Worm (Caenorhabditis elegans) whole organism, L2 larva: Measurements from ENCODE around the gene F02C12.2.

Experiments used
- dmd-4 ChIP-seq: sonication (generic microtip); optimal IDR thresholded peaks from 2 replicates; lab custom pipeline; 2017; ENCODE audit warnings: missing biosample characterization, missing genetic modification characterization
- lin-13 ChIP-seq: fragments of 150-350 bp; optimal IDR thresholded peaks from 2 replicates; lab custom pipeline; 2014; ENCODE audit warnings: missing biosample characterization, missing genetic modification reagents, missing genetic modification characterization
- lin-39 ChIP-seq: fragments of 150-350 bp; optimal IDR thresholded peaks from 2 replicates; lab custom pipeline; 2014; ENCODE audit warnings: missing biosample characterization, missing genetic modification reagents, missing genetic modification characterization
- nhr-12 ChIP-seq: fragments of 150-350 bp; optimal IDR thresholded peaks from 2 replicates; lab custom pipeline; 2014; ENCODE audit warnings: missing biosample characterization, missing genetic modification characterization

DNA sequence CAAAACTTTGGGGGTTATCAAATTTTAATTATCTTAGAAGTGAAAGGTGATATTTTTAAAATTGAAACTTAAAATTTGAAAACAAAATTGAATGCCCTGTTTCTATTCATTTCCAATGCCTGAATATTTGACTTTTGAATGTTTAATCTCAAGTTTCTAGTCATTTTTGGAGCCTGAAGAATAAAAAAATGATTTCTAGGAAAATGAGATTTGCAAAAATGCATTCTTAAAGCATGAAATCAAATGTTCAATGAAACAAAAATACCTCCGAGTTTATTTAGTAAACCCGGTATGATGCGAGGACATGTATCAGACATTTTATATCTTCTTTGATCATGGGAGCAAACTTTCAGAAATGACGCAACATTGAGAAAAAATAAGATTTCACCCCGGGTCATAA is 20.0 kb downstream of the F02C12.2 start:
- no peak for TF ChIP-seq lin-39 (tag; lab: Kevin White, UChicago)
- TF ChIP-seq nhr-12 (tag; lab: Kevin White, UChicago): no peak
- no peak for TF ChIP-seq dmd-4 (tag; lab: Kevin White, UChicago)
- TF ChIP-seq lin-13: no peak
